Fruit fly (Drosophila melanogaster) whole organism, wandering third instar larva: ENCODE results near the gene Taf6.

Source experiments
- Abd-B ChIP-seq: fragments of >200 bp; optimal IDR thresholded peaks from 2 replicates; lab custom pipeline; 2017; ENCODE audit warnings: missing biosample characterization, missing genetic modification characterization
- CG32264 ChIP-seq: fragments of 200-800 bp; sonication (Bioruptor generic); optimal IDR thresholded peaks from 2 replicates; lab custom pipeline; 2016; ENCODE audit warnings: missing biosample characterization, missing genetic modification characterization
- CG9705 ChIP-seq: fragments of 200-800 bp; sonication (Bioruptor generic); optimal IDR thresholded peaks from 2 replicates; lab custom pipeline; 2018; ENCODE audit warnings: missing biosample characterization, mild to moderate bottlenecking, missing genetic modification characterization
- CrebA ChIP-seq: fragments of 200-800 bp; sonication (Bioruptor generic); optimal IDR thresholded peaks from 2 replicates; lab custom pipeline; 2016; ENCODE audit warnings: missing biosample characterization, mild to moderate bottlenecking, missing genetic modification characterization, borderline replicate concordance
- Dfd ChIP-seq: fragments of >200 bp; optimal IDR thresholded peaks from 2 replicates; lab custom pipeline; 2017; ENCODE audit warnings: missing biosample characterization, missing genetic modification characterization
- Dif ChIP-seq: fragments of 200-275, 200-300 bp; sonication (Bioruptor generic); optimal IDR thresholded peaks from 2 replicates; lab custom pipeline; 2018; ENCODE audit warnings: missing biosample characterization, missing genetic modification characterization; ENCODE audit not compliant: partially characterized antibody
- GATAd ChIP-seq: sonication (Bioruptor generic); optimal IDR thresholded peaks from 2 replicates; lab custom pipeline; 2016; ENCODE audit warnings: missing biosample characterization, missing genetic modification characterization
- HLH106 ChIP-seq: fragments of 200-800 bp; optimal IDR thresholded peaks from 3 replicates; lab custom pipeline; 2019; ENCODE audit warnings: missing biosample characterization, mild to moderate bottlenecking, missing genetic modification characterization, moderate library complexity
- Hnf4 ChIP-seq: fragments of 200-800 bp; sonication (Bioruptor generic); optimal IDR thresholded peaks from 2 replicates; lab custom pipeline; 2016; ENCODE audit warnings: missing biosample characterization, mild to moderate bottlenecking, missing genetic modification characterization
- Hr78 ChIP-seq: fragments of >200 bp; optimal IDR thresholded peaks from 2 replicates; lab custom pipeline; 2017; ENCODE audit warnings: missing biosample characterization, missing genetic modification characterization
- Hr83 ChIP-seq: fragments of 200-300 bp; sonication (Bioruptor generic); optimal IDR thresholded peaks from 2 replicates; lab custom pipeline; 2016; ENCODE audit warnings: missing biosample characterization, mild to moderate bottlenecking, missing genetic modification characterization, moderate library complexity; ENCODE audit not compliant: poor library complexity, severe bottlenecking
- Jra ChIP-seq: sonication (Bioruptor generic); optimal IDR thresholded peaks from 2 replicates; lab custom pipeline; 2016; ENCODE audit warnings: missing biosample characterization, missing genetic modification characterization
- Mio ChIP-seq: sonication (Bioruptor generic); optimal IDR thresholded peaks from 2 replicates; lab custom pipeline; 2016; ENCODE audit warnings: missing biosample characterization, missing genetic modification characterization
- Myc ChIP-seq: fragments of >200 bp; optimal IDR thresholded peaks from 2 replicates; lab custom pipeline; 2017
- N ChIP-seq: fragments of >200 bp; optimal IDR thresholded peaks from 2 replicates; lab custom pipeline; 2018; ENCODE audit warnings: missing biosample characterization, missing external identifiers, missing genetic modification characterization
- OdsH ChIP-seq: fragments of 200-800 bp; sonication (Bioruptor generic); optimal IDR thresholded peaks from 2 replicates; lab custom pipeline; 2016; ENCODE audit warnings: missing biosample characterization, mild to moderate bottlenecking, missing genetic modification characterization
- Rel ChIP-seq, 2 experiments: fragments of 200-800 bp; sonication (Bioruptor generic) in 1 of 2; optimal IDR thresholded peaks; 2 replicates in 1 of 2; 3 replicates in 1 of 2; lab custom pipeline; 2016 to 2019; ENCODE audit warnings: mild to moderate bottlenecking in 2 of 2, missing biosample characterization in 2 of 2, missing genetic modification characterization in 2 of 2, moderate library complexity in 1 of 2
- Sp1 ChIP-seq: fragments of 200-800 bp; sonication (Bioruptor generic); optimal IDR thresholded peaks from 3 replicates; lab custom pipeline; 2019; ENCODE audit warnings: missing biosample characterization, mild to moderate bottlenecking, missing genetic modification characterization, moderate library complexity
- Vsx2 ChIP-seq: fragments of 200-300, 225-300 bp; sonication (Bioruptor generic); optimal IDR thresholded peaks from 2 replicates; lab custom pipeline; 2018; ENCODE audit warnings: missing biosample characterization, missing genetic modification characterization; ENCODE audit not compliant: partially characterized antibody
- br ChIP-seq: fragments of 200-800 bp; sonication (Bioruptor generic); optimal IDR thresholded peaks from 2 replicates; lab custom pipeline; 2016; ENCODE audit warnings: missing biosample characterization, missing genetic modification characterization
- brk ChIP-seq: fragments of 200-800 bp; sonication (Bioruptor generic); optimal IDR thresholded peaks from 2 replicates; lab custom pipeline; 2016; ENCODE audit warnings: missing biosample characterization, mild to moderate bottlenecking, missing genetic modification characterization
- dl ChIP-seq, 2 experiments: fragments of 175-275, 200-275 bp in 1 of 2; fragments of 200-275 bp in 1 of 2; sonication (Bioruptor generic); optimal IDR thresholded peaks; lab custom pipeline; 2018; ENCODE audit warnings: mild to moderate bottlenecking in 2 of 2, missing biosample characterization in 2 of 2, missing genetic modification characterization in 2 of 2, moderate library complexity in 2 of 2; ENCODE audit not compliant: partially characterized antibody in 2 of 2, insufficient read depth in 1 of 2
- dmrt93B ChIP-seq: fragments of 200-800 bp; sonication (Bioruptor generic); optimal IDR thresholded peaks from 2 replicates; lab custom pipeline; 2018; ENCODE audit warnings: missing biosample characterization, mild to moderate bottlenecking, missing genetic modification characterization
- dsf ChIP-seq: sonication (Bioruptor generic); optimal IDR thresholded peaks from 2 replicates; lab custom pipeline; 2016; ENCODE audit warnings: missing biosample characterization, missing genetic modification characterization, borderline replicate concordance
- ey ChIP-seq: fragments of 200-800 bp; sonication (Bioruptor generic); optimal IDR thresholded peaks from 2 replicates; lab custom pipeline; 2016; ENCODE audit warnings: missing biosample characterization, missing genetic modification characterization
- foxo ChIP-seq, 2 experiments: fragments of 200-800 bp; sonication (Bioruptor generic); optimal IDR thresholded peaks; 2 replicates in 1 of 2; 3 replicates in 1 of 2; lab custom pipeline; 2016 to 2017; ENCODE audit warnings: missing biosample characterization in 2 of 2, missing genetic modification characterization in 2 of 2
- fru ChIP-seq: fragments of 200-800 bp; sonication (Bioruptor generic); optimal IDR thresholded peaks from 3 replicates; lab custom pipeline; 2016; ENCODE audit warnings: missing biosample characterization, mild to moderate bottlenecking, missing genetic modification characterization
- h ChIP-seq: fragments of 200-800 bp; sonication (Bioruptor generic); optimal IDR thresholded peaks from 3 replicates; lab custom pipeline; 2016; ENCODE audit warnings: missing biosample characterization, mild to moderate bottlenecking, missing genetic modification characterization
- jim ChIP-seq: fragments of 175-275, 200-325 bp; sonication (Bioruptor generic); optimal IDR thresholded peaks from 2 replicates; lab custom pipeline; 2016; ENCODE audit warnings: missing biosample characterization, mild to moderate bottlenecking, missing genetic modification characterization
- lola ChIP-seq: fragments of >200 bp; optimal IDR thresholded peaks from 2 replicates; lab custom pipeline; 2017; ENCODE audit warnings: missing biosample characterization, missing genetic modification characterization
- pan ChIP-seq: fragments of >200 bp; optimal IDR thresholded peaks from 2 replicates; lab custom pipeline; 2017
- psq ChIP-seq: fragments of 200-800 bp; sonication (Bioruptor generic); optimal IDR thresholded peaks from 3 replicates; lab custom pipeline; 2017; ENCODE audit warnings: missing biosample characterization, mild to moderate bottlenecking, missing genetic modification characterization, moderate library complexity
- rgr ChIP-seq: fragments of 200-800 bp; sonication (Bioruptor generic); optimal IDR thresholded peaks from 3 replicates; lab custom pipeline; 2016; ENCODE audit warnings: missing biosample characterization, mild to moderate bottlenecking, missing genetic modification characterization
- sage ChIP-seq: fragments of 200-800 bp; sonication (Bioruptor generic); optimal IDR thresholded peaks from 2 replicates; lab custom pipeline; 2016; ENCODE audit warnings: missing biosample characterization, mild to moderate bottlenecking, missing genetic modification characterization
- sv ChIP-seq: fragments of 200-800 bp; sonication (Bioruptor generic); optimal IDR thresholded peaks from 3 replicates; lab custom pipeline; 2016; ENCODE audit warnings: missing biosample characterization, missing genetic modification characterization
- tai ChIP-seq: sonication (Bioruptor generic); optimal IDR thresholded peaks from 2 replicates; lab custom pipeline; 2016; ENCODE audit warnings: missing biosample characterization, missing genetic modification characterization
- usp ChIP-seq: fragments of >200 bp; optimal IDR thresholded peaks from 2 replicates; lab custom pipeline; 2017; ENCODE audit warnings: missing biosample characterization, missing genetic modification characterization
- woc ChIP-seq: sonication (Bioruptor generic); optimal IDR thresholded peaks from 2 replicates; lab custom pipeline; 2016; ENCODE audit warnings: missing biosample characterization, mild to moderate bottlenecking, missing genetic modification characterization

Taf6 gene

DNA sequence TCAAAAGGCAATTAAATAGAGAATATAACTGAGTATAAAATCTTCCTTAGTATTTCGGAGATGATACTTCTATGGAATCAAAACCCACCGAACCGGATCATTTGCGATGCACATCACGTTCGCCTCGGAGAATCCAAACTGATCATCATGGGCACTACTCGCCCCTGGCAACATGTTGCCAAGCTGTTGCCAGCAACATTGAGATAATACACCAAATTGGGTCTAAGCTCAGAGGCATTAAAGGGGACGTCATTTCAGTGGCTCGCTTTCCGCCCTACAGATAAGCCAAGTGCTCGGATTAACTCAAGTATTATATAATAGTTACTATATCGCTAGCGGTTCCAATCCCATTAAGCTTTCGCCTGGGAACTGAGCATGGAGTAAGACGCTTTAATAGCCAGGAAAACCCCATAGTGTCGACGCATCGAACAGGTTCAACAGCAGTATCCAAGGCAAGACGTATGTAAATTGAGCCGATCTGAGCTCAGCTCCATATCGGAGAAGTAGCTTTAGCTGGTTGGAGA is 7.1 kb downstream of the Taf6 start, which contains the start of the genes lush and CG9372:
lush (minus strand) TSS at position 117 of the 524 bp plus-strand sequence.
CG9372 (plus strand) TSS at position 235 of the 524 bp plus-strand sequence.
- TF ChIP-seq CG32264 (GFP tag; lab: Kevin White, UChicago): no peak
- TF ChIP-seq HLH106 (tag; lab: Kevin White, UChicago): no peak
- TF ChIP-seq Mio: no peak
- no peak for TF ChIP-seq jim
- TF ChIP-seq brk (GFP tag; lab: Kevin White, UChicago): no peak
- no peak for TF ChIP-seq Hr83 (GFP tag; lab: Kevin White, UChicago)
- no peak for TF ChIP-seq Hnf4
- no peak for TF ChIP-seq Dif (GFP tag; lab: Kevin White, UChicago)
- TF ChIP-seq h (GFP tag; lab: Kevin White, UChicago): no peak
- no peak for TF ChIP-seq sage (GFP tag; lab: Kevin White, UChicago)
- no peak for TF ChIP-seq woc (GFP tag; lab: Kevin White, UChicago)
- TF ChIP-seq pan (lab: Kevin White, UChicago): no peak
- no peak for TF ChIP-seq Abd-B (GFP tag; lab: Kevin White, UChicago)
- TF ChIP-seq tai (GFP tag; lab: Kevin White, UChicago): no peak
- no peak for TF ChIP-seq OdsH
- no peak for TF ChIP-seq CrebA (GFP tag; lab: Kevin White, UChicago)

DNA sequence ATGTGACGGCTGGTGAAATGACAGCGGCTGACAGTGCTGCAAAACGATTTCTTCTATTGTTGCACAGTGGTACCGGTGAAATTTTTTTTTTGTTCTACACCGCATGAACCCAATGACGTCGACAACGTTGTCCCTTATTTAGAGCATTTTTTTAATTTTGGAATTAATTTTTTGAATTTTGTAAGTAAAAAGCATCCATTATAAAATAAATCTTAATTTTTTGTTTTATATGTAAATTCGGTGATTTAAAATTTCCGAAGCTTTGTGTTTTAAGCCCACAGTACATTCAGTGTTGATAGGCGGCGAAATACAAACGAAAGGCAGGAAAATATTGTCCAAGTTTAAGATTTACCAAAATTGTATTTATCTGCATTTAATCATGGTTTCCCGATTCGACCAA is 13.3 kb downstream of the Taf6 start, which contains the start of the genes Lon and PIG-F:
Lon (minus strand) TSS at position 28 of the 400 bp plus-strand sequence.
PIG-F (plus strand) TSS at position 284 of the 400 bp plus-strand sequence.
- TF ChIP-seq Dif (GFP tag; lab: Kevin White, UChicago) (no peak), usp (GFP tag; lab: Kevin White, UChicago) (no peak), OdsH (peak; percentile 99), sv (GFP tag; lab: Kevin White, UChicago) (peak; percentile 99), woc (GFP tag; lab: Kevin White, UChicago) (peak; percentile 97), h (GFP tag; lab: Kevin White, UChicago) (peak; percentile 99), GATAd (GFP tag; lab: Kevin White, UChicago) (peak; percentile 95), dl (GFP tag; optimal IDR thresholded peaks at IDR 0.05; lab: Kevin White, UChicago; ENCODE audit: insufficient read depth in 1 of 2, partially characterized antibody in 2 of 2) (no peak), Hr83 (GFP tag; lab: Kevin White, UChicago) (peak; percentile 95), Jra (GFP tag; lab: Kevin White, UChicago) (peak; percentile 98), foxo (GFP tag; optimal IDR thresholded peaks at IDR 0.05; lab: Kevin White, UChicago) (peak; percentile 91 to 99), psq (GFP tag; lab: Kevin White, UChicago) (peak; percentile 97), HLH106 (tag; lab: Kevin White, UChicago) (peak; percentile 99), CG9705 (GFP tag; lab: Kevin White, UChicago) (peak; percentile 99), Mio (peak; percentile 90), Dfd (GFP tag; lab: Kevin White, UChicago) (no peak), fru (GFP tag; lab: Kevin White, UChicago) (peak; percentile 99), CrebA (GFP tag; lab: Kevin White, UChicago) (no peak), Sp1 (GFP tag; lab: Kevin White, UChicago) (peak; percentile 99), lola (GFP tag; lab: Kevin White, UChicago) (no peak), jim (peak; percentile 76), Hr78 (GFP tag; lab: Kevin White, UChicago) (no peak), N (GFP tag; lab: Kevin White, UChicago) (no peak), Abd-B (GFP tag; lab: Kevin White, UChicago) (no peak), dsf (GFP tag; lab: Kevin White, UChicago) (peak; percentile 96), Myc (peak; percentile 42), pan (lab: Kevin White, UChicago) (no peak), Hnf4 (peak; percentile 98), sage (GFP tag; lab: Kevin White, UChicago) (peak; percentile 98), Vsx2 (no peak), ey (GFP tag; lab: Kevin White, UChicago) (peak; percentile 98), Rel (GFP tag; optimal IDR thresholded peaks at IDR 0.05; lab: Kevin White, UChicago) (peak; percentile 92), Rel (tag; optimal IDR thresholded peaks at IDR 0.05; lab: Kevin White, UChicago) (peak; percentile 90), CG32264 (GFP tag; lab: Kevin White, UChicago) (peak; percentile 96), brk (GFP tag; lab: Kevin White, UChicago) (no peak), br (GFP tag; lab: Kevin White, UChicago) (peak; percentile 98), rgr (GFP tag; lab: Kevin White, UChicago) (peak; percentile 99), dmrt93B (GFP tag; lab: Kevin White, UChicago) (peak; percentile 99), tai (GFP tag; lab: Kevin White, UChicago) (no peak)
- TF ChIP-seq, all 38 proteins: peak for 25
